Fruit fly (Drosophila melanogaster) whole organism, embryonic: Measurements from ENCODE around the gene c12.1.

Source experiments
- Antp ChIP-seq: fragments of 200-800 bp; sonication (Bioruptor generic); optimal IDR thresholded peaks from 3 replicates; lab custom pipeline; 2016; ENCODE audit warnings: missing biosample characterization, missing genetic modification characterization
- Bdp1 ChIP-seq: fragments of 200-800 bp; sonication (Bioruptor generic); optimal IDR thresholded peaks from 3 replicates; lab custom pipeline; 2016; ENCODE audit warnings: missing biosample characterization, missing genetic modification characterization
- CG12219 ChIP-seq: fragments of 200-800 bp; sonication (Bioruptor generic); optimal IDR thresholded peaks from 3 replicates; lab custom pipeline; 2018; ENCODE audit warnings: missing biosample characterization, mild to moderate bottlenecking, missing genetic modification characterization
- CG12391 ChIP-seq: fragments of 200-800 bp; sonication (Bioruptor generic); optimal IDR thresholded peaks from 3 replicates; lab custom pipeline; 2018; ENCODE audit warnings: missing biosample characterization, mild to moderate bottlenecking, missing genetic modification characterization, moderate library complexity
- CG12744 ChIP-seq: fragments of 200-800 bp; sonication (Bioruptor generic); optimal IDR thresholded peaks from 2 replicates; lab custom pipeline; 2016; ENCODE audit warnings: missing biosample characterization, missing genetic modification characterization
- CG15073 ChIP-seq: fragments of 200-800 bp; sonication (Bioruptor generic); optimal IDR thresholded peaks from 2 replicates; lab custom pipeline; 2016; ENCODE audit warnings: missing biosample characterization, missing genetic modification characterization
- CG17359 ChIP-seq: fragments of 200-800 bp; sonication (Bioruptor generic); optimal IDR thresholded peaks from 3 replicates; lab custom pipeline; 2018; ENCODE audit warnings: missing biosample characterization, mild to moderate bottlenecking, missing genetic modification characterization, moderate library complexity
- CG17912 ChIP-seq: fragments of 200-800 bp; sonication (Bioruptor generic); optimal IDR thresholded peaks from 2 replicates; lab custom pipeline; 2018; ENCODE audit warnings: missing biosample characterization, mild to moderate bottlenecking, missing genetic modification characterization
- CG18599 ChIP-seq: fragments of 200-800 bp; sonication (Bioruptor generic); optimal IDR thresholded peaks from 3 replicates; lab custom pipeline; 2017; ENCODE audit warnings: missing biosample characterization, missing genetic modification characterization, mild to moderate bottlenecking, moderate library complexity, missing genetic modification reagents
- CG30403 ChIP-seq: fragments of 200-800 bp; sonication (Bioruptor generic); optimal IDR thresholded peaks from 3 replicates; lab custom pipeline; 2016; ENCODE audit warnings: missing biosample characterization, missing genetic modification characterization
- CG34422 ChIP-seq: fragments of 200-800 bp; sonication (Bioruptor generic); IDR thresholded peaks from 3 replicates; pipeline ENCODE4 v1.3.6; 2022; ENCODE audit warnings: missing biosample characterization, missing genetic modification characterization
- CG3847 ChIP-seq: fragments of 200-800 bp; sonication (Bioruptor generic); IDR thresholded peaks from 2 replicates; pipeline ENCODE4 v1.3.6; 2022; ENCODE audit warnings: missing biosample characterization, missing genetic modification characterization
- CG6854 ChIP-seq: fragments of 200-800 bp; sonication (Bioruptor generic); optimal IDR thresholded peaks from 3 replicates; lab custom pipeline; 2017; ENCODE audit warnings: missing biosample characterization, mild to moderate bottlenecking, missing genetic modification characterization
- CG7745 ChIP-seq: fragments of 200-800 bp; sonication (Bioruptor generic); optimal IDR thresholded peaks from 2 replicates; lab custom pipeline; 2018; ENCODE audit warnings: missing biosample characterization, mild to moderate bottlenecking, missing genetic modification characterization, moderate library complexity
- CG7839 ChIP-seq: fragments of 200-800 bp; sonication (Bioruptor generic); optimal IDR thresholded peaks from 3 replicates; lab custom pipeline; 2018; ENCODE audit warnings: missing biosample characterization, mild to moderate bottlenecking, missing genetic modification characterization, moderate library complexity
- CG8765 ChIP-seq: fragments of 200-800 bp; sonication (Bioruptor generic); IDR thresholded peaks from 2 replicates; pipeline ENCODE4 v1.3.6; 2022; ENCODE audit warnings: missing biosample characterization, missing genetic modification characterization
- D19A ChIP-seq: fragments of 200-800 bp; optimal IDR thresholded peaks from 3 replicates; lab custom pipeline; 2019; ENCODE audit warnings: missing biosample characterization, mild to moderate bottlenecking, missing genetic modification characterization, moderate library complexity
- Drgx ChIP-seq: fragments of 200-800 bp; sonication (Bioruptor generic); IDR thresholded peaks from 2 replicates; pipeline ENCODE4 v1.3.6; 2022; ENCODE audit warnings: missing biosample characterization, missing genetic modification characterization
- E2f2 ChIP-seq: fragments of 200-800 bp; sonication (Bioruptor generic); IDR thresholded peaks from 2 replicates; pipeline ENCODE4 v1.3.6; 2022; ENCODE audit warnings: missing biosample characterization, missing genetic modification characterization
- Fer1 ChIP-seq: fragments of 200-800 bp; sonication (Bioruptor generic); optimal IDR thresholded peaks from 2 replicates; lab custom pipeline; 2017; ENCODE audit warnings: missing biosample characterization, mild to moderate bottlenecking, missing genetic modification characterization
- H15 ChIP-seq: fragments of 200-800 bp; sonication (Bioruptor generic); IDR thresholded peaks from 3 replicates; pipeline ENCODE4 v1.3.6; 2022; ENCODE audit warnings: missing biosample characterization, missing genetic modification characterization
- HLHmδ ChIP-seq: fragments of 200-800 bp; sonication (Bioruptor generic); optimal IDR thresholded peaks from 2 replicates; lab custom pipeline; 2018; ENCODE audit warnings: missing biosample characterization, mild to moderate bottlenecking, missing genetic modification characterization, moderate library complexity
- Hand ChIP-seq: fragments of 200-800 bp; sonication (Bioruptor generic); optimal IDR thresholded peaks from 2 replicates; lab custom pipeline; 2017; ENCODE audit warnings: mild to moderate bottlenecking, missing biosample characterization, missing genetic modification reagents, missing genetic modification characterization
- Hr78 ChIP-seq, 2 experiments: fragments of 200-800 bp in 1 of 2; fragments of >200 bp in 1 of 2; sonication (Bioruptor generic) in 1 of 2; optimal IDR thresholded peaks; 2 replicates each; lab custom pipeline; 2017 to 2019; ENCODE audit warnings: missing biosample characterization in 2 of 2, missing genetic modification characterization in 2 of 2, mild to moderate bottlenecking in 1 of 2, moderate library complexity in 1 of 2
- Hsf ChIP-seq: fragments of 200-800 bp; sonication (Bioruptor generic); optimal IDR thresholded peaks from 3 replicates; lab custom pipeline; 2016; ENCODE audit warnings: missing biosample characterization, missing genetic modification characterization
- Jarid2 ChIP-seq: fragments of 200-800 bp; sonication (Bioruptor generic); optimal IDR thresholded peaks from 3 replicates; lab custom pipeline; 2017; ENCODE audit warnings: mild to moderate bottlenecking, missing biosample characterization, missing genetic modification reagents, missing genetic modification characterization
- Mad ChIP-seq: fragments of 200-800 bp; sonication (Bioruptor generic); optimal IDR thresholded peaks from 2 replicates; lab custom pipeline; 2016; ENCODE audit warnings: missing biosample characterization, missing genetic modification characterization
- Max ChIP-seq: fragments of 200-800 bp; sonication (Bioruptor generic); optimal IDR thresholded peaks from 2 replicates; lab custom pipeline; 2016; ENCODE audit warnings: missing biosample characterization, mild to moderate bottlenecking, missing genetic modification characterization
- Mrtf ChIP-seq: fragments of 200-800 bp; sonication (Bioruptor generic); IDR thresholded peaks from 3 replicates; pipeline ENCODE4 v1.3.6; 2022; ENCODE audit warnings: missing biosample characterization, missing genetic modification characterization
- NC2β ChIP-seq: fragments of 200-800 bp; sonication (Bioruptor generic); optimal IDR thresholded peaks from 2 replicates; lab custom pipeline; 2016; ENCODE audit warnings: missing biosample characterization, missing genetic modification characterization
- PHDP ChIP-seq: fragments of 200-800 bp; sonication (Bioruptor generic); optimal IDR thresholded peaks from 3 replicates; lab custom pipeline; 2018; ENCODE audit warnings: missing biosample characterization, mild to moderate bottlenecking, missing genetic modification characterization, moderate library complexity
- Sox100B ChIP-seq: fragments of 200-800 bp; sonication (Bioruptor generic); optimal IDR thresholded peaks from 3 replicates; lab custom pipeline; 2018; ENCODE audit warnings: missing biosample characterization, mild to moderate bottlenecking, missing genetic modification characterization
- Sox102F ChIP-seq: fragments of 200-800 bp; sonication (Bioruptor generic); optimal IDR thresholded peaks from 2 replicates; lab custom pipeline; 2018; ENCODE audit warnings: missing biosample characterization, mild to moderate bottlenecking, missing genetic modification characterization, moderate library complexity
- aop ChIP-seq: fragments of 200-800 bp; sonication (Bioruptor generic); IDR thresholded peaks from 2 replicates; pipeline ENCODE4 v1.3.6; 2022; ENCODE audit warnings: missing biosample characterization, missing genetic modification characterization
- bcd ChIP-seq: fragments of 200-800 bp; sonication (Bioruptor generic); optimal IDR thresholded peaks from 2 replicates; lab custom pipeline; 2017; ENCODE audit warnings: missing biosample characterization, mild to moderate bottlenecking, missing genetic modification characterization
- esg ChIP-seq: fragments of 200-800 bp; sonication (Bioruptor generic); conservative IDR thresholded peaks from 2 replicates; pipeline ENCODE4 v1.3.6; 2022; ENCODE audit warnings: missing biosample characterization, missing genetic modification characterization
- eyg ChIP-seq: fragments of 200-800 bp; sonication (Bioruptor generic); optimal IDR thresholded peaks from 3 replicates; lab custom pipeline; 2016; ENCODE audit warnings: missing biosample characterization, missing genetic modification characterization
- ind ChIP-seq: fragments of 200-800 bp; sonication (Bioruptor generic); optimal IDR thresholded peaks from 3 replicates; lab custom pipeline; 2016; ENCODE audit warnings: missing biosample characterization, missing genetic modification characterization
- jing ChIP-seq: fragments of 200-800 bp; sonication (Bioruptor generic); optimal IDR thresholded peaks from 2 replicates; lab custom pipeline; 2018; ENCODE audit warnings: missing biosample characterization, mild to moderate bottlenecking, missing genetic modification characterization
- jumu ChIP-seq: fragments of 200-800 bp; sonication (Bioruptor generic); optimal IDR thresholded peaks from 3 replicates; lab custom pipeline; 2016; ENCODE audit warnings: missing biosample characterization, missing genetic modification characterization
- kni ChIP-seq: fragments of 200-800 bp; sonication (Bioruptor generic); optimal IDR thresholded peaks from 3 replicates; lab custom pipeline; 2017; ENCODE audit warnings: mild to moderate bottlenecking, missing biosample characterization, missing genetic modification reagents, missing genetic modification characterization
- mam ChIP-seq: fragments of 200-800 bp; sonication (Bioruptor generic); optimal IDR thresholded peaks from 3 replicates; lab custom pipeline; 2016; ENCODE audit warnings: missing biosample characterization, missing genetic modification characterization
- run ChIP-seq: fragments of 200-800 bp; sonication (Bioruptor generic); optimal IDR thresholded peaks from 3 replicates; lab custom pipeline; 2018; ENCODE audit warnings: missing biosample characterization, mild to moderate bottlenecking, missing genetic modification characterization
- shn ChIP-seq: fragments of 200-800 bp; sonication (Bioruptor generic); optimal IDR thresholded peaks from 3 replicates; lab custom pipeline; 2016; ENCODE audit warnings: missing biosample characterization, missing genetic modification characterization
- slbo ChIP-seq: fragments of 200-800 bp; sonication (Bioruptor generic); IDR thresholded peaks from 2 replicates; pipeline ENCODE4 v1.3.6; 2022; ENCODE audit warnings: missing biosample characterization, missing genetic modification characterization
- sob ChIP-seq: fragments of 200-800 bp; sonication (Bioruptor generic); IDR thresholded peaks from 2 replicates; pipeline ENCODE4 v1.3.6; 2022; ENCODE audit warnings: missing biosample characterization, missing genetic modification characterization
- sqz ChIP-seq: fragments of 200-800 bp; sonication (Bioruptor generic); optimal IDR thresholded peaks from 3 replicates; lab custom pipeline; 2018; ENCODE audit warnings: missing biosample characterization, mild to moderate bottlenecking, missing genetic modification characterization
- tap ChIP-seq: fragments of 200-800 bp; optimal IDR thresholded peaks from 3 replicates; lab custom pipeline; 2019; ENCODE audit warnings: missing biosample characterization, mild to moderate bottlenecking, missing genetic modification characterization, moderate library complexity
- ttk ChIP-seq: fragments of 200-800 bp; sonication (Bioruptor generic); IDR thresholded peaks from 2 replicates; pipeline ENCODE4 v2.1.2; 2022; ENCODE audit warnings: missing biosample characterization, missing genetic modification characterization
- zfh1 ChIP-seq: fragments of 200-800 bp; sonication (Bioruptor generic); IDR thresholded peaks from 3 replicates; pipeline ENCODE4 v1.3.6; 2022; ENCODE audit warnings: missing biosample characterization, missing genetic modification characterization
- zfh2 ChIP-seq: fragments of 200-800 bp; sonication (Bioruptor generic); optimal IDR thresholded peaks from 2 replicates; lab custom pipeline; 2016; ENCODE audit warnings: missing biosample characterization, missing genetic modification characterization

The c12.1 gene

DNA sequence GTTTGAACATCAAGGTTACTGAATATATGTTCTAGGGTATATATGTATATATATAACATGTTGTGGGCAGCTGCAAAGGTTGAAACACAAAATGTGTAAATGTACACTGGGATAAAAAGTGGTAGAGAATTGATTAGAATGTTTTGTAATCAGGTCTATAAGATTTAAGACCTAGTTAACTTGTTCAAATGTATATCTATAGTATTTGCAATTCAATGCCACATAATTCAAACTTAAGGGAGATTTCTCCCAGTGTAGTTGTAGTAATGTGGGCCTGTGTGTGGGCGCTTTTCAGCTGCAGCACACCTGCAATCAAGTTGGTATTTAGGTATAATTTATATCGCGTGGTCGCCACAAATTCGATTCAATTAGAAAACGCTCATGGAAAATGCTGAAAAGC, 30.2 kb upstream of the c12.1 start (continued):
- TF ChIP-seq PHDP (tag; lab: Kevin White, UChicago) (peak; percentile 62), Hsf (GFP tag; lab: Kevin White, UChicago) (peak; percentile 52), CG7839 (tag; lab: Kevin White, UChicago) (peak; percentile 67), Drgx (0 out of 2 replicates have a peak, but pooled peaks have one; percentile 10), kni (GFP tag; lab: Kevin White, UChicago) (no peak), zfh2 (no peak), ind (peak; percentile 57), Antp (peak; percentile 36), Mad (GFP tag; lab: Kevin White, UChicago) (no peak), Hr78 (GFP tag; optimal IDR thresholded peaks at IDR 0.05; lab: Kevin White, UChicago) (no peak), CG18599 (GFP tag; lab: Kevin White, UChicago) (peak; percentile 45), Mrtf (GFP tag; lab: Robert Waterston, UW) (no peak), CG12219 (peak; percentile 53), CG8765 (GFP tag; lab: Robert Waterston, UW) (no peak), CG12391 (tag; lab: Kevin White, UChicago) (peak; percentile 66), Max (peak; percentile 41), shn (GFP tag; lab: Kevin White, UChicago) (peak; percentile 6), sqz (GFP tag; lab: Kevin White, UChicago) (no peak), CG15073 (GFP tag; lab: Kevin White, UChicago) (no peak), NC2β (GFP tag; lab: Kevin White, UChicago) (peak; percentile 20), CG6854 (no peak), Sox102F (GFP tag; lab: Kevin White, UChicago) (peak; percentile 77), Fer1 (GFP tag; lab: Kevin White, UChicago) (peak; percentile 48), CG7745 (tag; lab: Kevin White, UChicago) (no peak), jing (GFP tag; lab: Kevin White, UChicago) (peak; percentile 52), CG17359 (peak; percentile 72), slbo (GFP tag; lab: Robert Waterston, UW) (peak; percentile 70), esg (GFP tag; lab: Robert Waterston, UW) (0 out of 2 replicates have a peak, but pooled peaks have one; percentile 21), ttk (GFP tag; lab: Robert Waterston, UW) (peak; percentile 54), run (tag; lab: Kevin White, UChicago) (peak; percentile 13), H15 (GFP tag; lab: Robert Waterston, UW) (no peak), CG12744 (GFP tag; lab: Kevin White, UChicago) (peak; percentile 38), zfh1 (GFP tag; lab: Robert Waterston, UW) (peak; percentile 52; the same call in 1 of the 3 replicates), CG17912 (GFP tag; lab: Kevin White, UChicago) (no peak), CG34422 (GFP tag; lab: Robert Waterston, UW) (peak; percentile 57; the same call in 2 of the 3 replicates), Jarid2 (GFP tag; lab: Kevin White, UChicago) (peak; percentile 3), bcd (peak; percentile 51), D19A (tag; lab: Kevin White, UChicago) (peak; percentile 30), eyg (GFP tag; lab: Kevin White, UChicago) (peak; percentile 30), aop (GFP tag; lab: Robert Waterston, UW) (no peak), E2f2 (GFP tag; lab: Robert Waterston, UW) (peak; percentile 30; the same call in 1 of the 2 replicates), Bdp1 (GFP tag; lab: Kevin White, UChicago) (no peak), mam (GFP tag; lab: Kevin White, UChicago) (peak; percentile 3), tap (peak; percentile 60), jumu (GFP tag; lab: Kevin White, UChicago) (peak; percentile 13), Sox100B (GFP tag; lab: Kevin White, UChicago) (peak; percentile 41), HLHmδ (GFP tag; lab: Kevin White, UChicago) (no peak), sob (no peak), CG30403 (peak; percentile 42), CG3847 (GFP tag; lab: Robert Waterston, UW) (0 out of 2 replicates have a peak, but pooled peaks have one; percentile 13), Hand (GFP tag; lab: Kevin White, UChicago) (no peak)
